Fruit fly (Drosophila melanogaster): ENCODE data around the gene CG14075.

CG14075 gene

DNA sequence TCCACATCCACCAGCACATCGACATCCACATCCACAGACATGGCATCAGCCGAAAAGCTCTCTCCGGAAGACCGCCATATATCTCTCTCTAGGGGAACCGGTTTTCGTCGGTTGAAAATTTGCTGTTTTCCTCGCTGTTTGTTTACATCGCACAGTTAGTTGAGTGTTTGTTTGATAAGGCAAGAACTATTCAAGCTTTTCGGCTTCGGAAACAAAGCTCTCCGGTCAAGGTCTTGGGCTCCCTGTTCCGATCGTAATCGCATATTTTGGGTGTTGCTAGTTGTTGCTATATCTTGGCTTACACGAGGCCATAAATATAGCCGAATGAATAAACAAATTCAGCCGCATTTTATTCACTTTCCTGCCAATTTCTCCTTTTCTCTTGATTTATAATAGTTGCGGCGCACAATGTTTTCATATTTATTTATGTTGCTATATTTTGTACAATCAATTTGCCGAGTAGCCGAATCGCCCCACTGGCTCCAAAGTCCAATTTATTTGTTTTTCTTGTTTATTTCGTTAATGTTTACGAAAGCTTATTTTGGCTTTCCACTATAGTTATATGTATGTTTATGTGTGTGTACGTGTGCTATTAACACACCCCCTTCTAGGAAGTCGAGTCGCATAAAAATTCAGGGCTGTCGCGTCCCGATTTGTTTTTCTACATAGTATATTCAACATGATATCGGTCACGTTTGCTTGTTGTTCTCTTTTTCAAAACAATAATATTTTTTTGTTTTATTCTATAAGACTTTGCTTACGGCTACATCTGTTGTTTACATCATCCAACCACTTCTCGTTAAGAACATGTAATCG lies 12.2 kb downstream of the CG14075 start (continued):
- TF ChIP-seq chm (GFP tag; IDR thresholded peaks at IDR 0.05) (no peak), Sin3A (optimal IDR thresholded peaks at IDR 0.05) (no peak), ERR (GFP tag; optimal IDR thresholded peaks at IDR 0.05) (no peak), CG10979 (tag; optimal IDR thresholded peaks at IDR 0.05) (no peak), CG9437 (GFP tag; optimal IDR thresholded peaks at IDR 0.05) (no peak), croc (GFP tag; conservative IDR thresholded peaks at IDR 0.05) (no peak), HHEX (GFP tag; optimal IDR thresholded peaks at IDR 0.05) (peak; percentile 70), peb (GFP tag; IDR thresholded peaks at IDR 0.05) (no peak), CG15011 (GFP tag; optimal IDR thresholded peaks at IDR 0.05) (peak; percentile 44), ems (GFP tag; optimal IDR thresholded peaks at IDR 0.05) (no peak), CG15073 (GFP tag; optimal IDR thresholded peaks at IDR 0.05) (no peak), cas (GFP tag; IDR thresholded peaks at IDR 0.05) (no peak), CG11504 (tag; optimal IDR thresholded peaks at IDR 0.05) (peak; percentile 25), CG14965 (GFP tag; optimal IDR thresholded peaks at IDR 0.05; ENCODE audit: borderline replicate concordance) (no peak), fd102C (GFP tag; optimal IDR thresholded peaks at IDR 0.05) (no peak), CG4282 (GFP tag; optimal IDR thresholded peaks at IDR 0.05) (no peak), CrebB (tag; optimal IDR thresholded peaks at IDR 0.05) (peak; percentile 9), bowl (GFP tag; IDR thresholded peaks at IDR 0.05) (no peak), Sry-β (GFP tag; optimal IDR thresholded peaks at IDR 0.05) (no peak)

- TF ChIP-seq MBD-R2 (GFP tag; IDR thresholded peaks at IDR 0.05) (peak; percentile 16; the same call in 1 of the 2 replicates), Sin3A (optimal IDR thresholded peaks at IDR 0.05) (no peak), CG31365 (tag; optimal IDR thresholded peaks at IDR 0.05) (no peak), mirr (GFP tag; optimal IDR thresholded peaks at IDR 0.05) (peak; percentile 7), HHEX (GFP tag; optimal IDR thresholded peaks at IDR 0.05) (no peak), CG4404 (GFP tag; IDR thresholded peaks at IDR 0.05) (no peak), sim (GFP tag; IDR thresholded peaks at IDR 0.05) (no peak), CG31224 (GFP tag; IDR thresholded peaks at IDR 0.05) (no peak), crp (GFP tag; optimal IDR thresholded peaks at IDR 0.05) (peak in 1 of 2 experiments; percentile 13), CG31441 (GFP tag; IDR thresholded peaks at IDR 0.05) (no peak), Meics (GFP tag; optimal IDR thresholded peaks at IDR 0.05) (no peak), tna (GFP tag; IDR thresholded peaks at IDR 0.05; ENCODE audit: partially characterized antibody) (no peak), vfl (GFP tag; optimal IDR thresholded peaks at IDR 0.05) (no peak), emc (GFP tag; optimal IDR thresholded peaks at IDR 0.05) (no peak), Sox102F (GFP tag; optimal IDR thresholded peaks at IDR 0.05) (no peak), NC2β (GFP tag; optimal IDR thresholded peaks at IDR 0.05) (no peak), lab (GFP tag; optimal IDR thresholded peaks at IDR 0.05) (peak; percentile 54), cad (GFP tag; optimal IDR thresholded peaks at IDR 0.05) (no peak), CG7786 (GFP tag; optimal IDR thresholded peaks at IDR 0.05) (peak; percentile 6), croc (GFP tag; conservative IDR thresholded peaks at IDR 0.05) (no peak), wor (GFP tag; IDR thresholded peaks at IDR 0.05) (no peak), grn (GFP tag; optimal IDR thresholded peaks at IDR 0.05) (peak; percentile 9), hkb (optimal IDR thresholded peaks at IDR 0.05) (no peak), hkb (GFP tag; IDR thresholded peaks at IDR 0.05) (no peak), caup (GFP tag; optimal IDR thresholded peaks at IDR 0.05; ENCODE audit: severe bottlenecking) (no peak), pb (GFP tag; optimal IDR thresholded peaks at IDR 0.05) (no peak), E2f2 (GFP tag; IDR thresholded peaks at IDR 0.05) (no peak), MTF-1 (GFP tag; optimal IDR thresholded peaks at IDR 0.05; ENCODE audit: borderline replicate concordance) (no peak), CG11093 (GFP tag; IDR thresholded peaks at IDR 0.05) (no peak), dm (GFP tag; optimal IDR thresholded peaks at IDR 0.05) (no peak), CG13287 (GFP tag; IDR thresholded peaks at IDR 0.05; ENCODE audit: partially characterized antibody) (no peak), Deaf1 (tag; optimal IDR thresholded peaks at IDR 0.05) (no peak)
These were observed 13.0 kb downstream of the CG14075 start, which contains the start of gene CG18135 for dm6 chr3L:18997590-18998283. CG18135 (minus strand) TSS chr3L:18998283.
